Fruit fly (Drosophila melanogaster) whole organism, pupa: Measurements from ENCODE around the gene Nf1.

Source experiments
- CG12605 ChIP-seq: fragments of 200-800 bp; sonication (Bioruptor generic); IDR thresholded peaks from 2 replicates; pipeline ENCODE4 v1.3.6; 2022; ENCODE audit warnings: missing biosample characterization, missing genetic modification characterization
- CG13204 ChIP-seq: fragments of 200-800 bp; sonication (Bioruptor generic); optimal IDR thresholded peaks from 2 replicates; lab custom pipeline; 2018; ENCODE audit warnings: missing biosample characterization, mild to moderate bottlenecking, missing genetic modification characterization, moderate library complexity
- CG17806 ChIP-seq: fragments of 200-800 bp; sonication (Bioruptor generic); optimal IDR thresholded peaks from 2 replicates; lab custom pipeline; 2018; ENCODE audit warnings: missing biosample characterization, mild to moderate bottlenecking, missing genetic modification characterization, moderate library complexity
- CG32121 ChIP-seq: fragments of 200-800 bp; sonication (Bioruptor generic); IDR thresholded peaks from 2 replicates; pipeline ENCODE4 v1.3.6; 2022; ENCODE audit warnings: missing biosample characterization, missing genetic modification characterization
- CG34367 ChIP-seq: fragments of 200-800 bp; sonication (Bioruptor generic); optimal IDR thresholded peaks from 2 replicates; lab custom pipeline; 2018; ENCODE audit warnings: missing biosample characterization, mild to moderate bottlenecking, missing genetic modification characterization
- CG8159 ChIP-seq: fragments of 200-800 bp; sonication (Bioruptor generic); optimal IDR thresholded peaks from 3 replicates; lab custom pipeline; 2018; ENCODE audit warnings: missing biosample characterization, mild to moderate bottlenecking, missing genetic modification characterization, moderate library complexity
- CG9948 ChIP-seq: fragments of 200-800 bp; sonication (Bioruptor generic); optimal IDR thresholded peaks from 2 replicates; lab custom pipeline; 2018; ENCODE audit warnings: missing biosample characterization, mild to moderate bottlenecking, missing genetic modification characterization, moderate library complexity
- D1 ChIP-seq: fragments of 200-800 bp; sonication (Bioruptor generic); optimal IDR thresholded peaks from 2 replicates; lab custom pipeline; 2018; ENCODE audit warnings: missing biosample characterization, mild to moderate bottlenecking, missing genetic modification characterization, moderate library complexity
- EcR ChIP-seq: fragments of 200-800 bp; sonication (Bioruptor generic); optimal IDR thresholded peaks from 3 replicates; lab custom pipeline; 2019; ENCODE audit warnings: missing biosample characterization, missing genetic modification characterization, mild to moderate bottlenecking, moderate library complexity, missing genetic modification reagents
- Ets98B ChIP-seq: fragments of 200-800 bp; sonication (Bioruptor generic); IDR thresholded peaks from 2 replicates; pipeline ENCODE4 v1.3.6; 2022; ENCODE audit warnings: missing biosample characterization, missing genetic modification characterization
- Pif1A ChIP-seq: fragments of 200-800 bp; sonication (Bioruptor generic); optimal IDR thresholded peaks from 3 replicates; lab custom pipeline; 2016; ENCODE audit warnings: missing biosample characterization, missing genetic modification characterization
- Snoo ChIP-seq: fragments of 200-800 bp; sonication (Bioruptor generic); optimal IDR thresholded peaks from 3 replicates; lab custom pipeline; 2017; ENCODE audit warnings: missing biosample characterization, mild to moderate bottlenecking, missing genetic modification characterization, inconsistent platforms
- gl ChIP-seq: fragments of 200-800 bp; sonication (Bioruptor generic); optimal IDR thresholded peaks from 2 replicates; lab custom pipeline; 2018; ENCODE audit warnings: missing biosample characterization, mild to moderate bottlenecking, missing genetic modification characterization
- rn ChIP-seq: fragments of 200-800 bp; sonication (Bioruptor generic); IDR thresholded peaks from 2 replicates; pipeline ENCODE4 v1.3.6; 2022; ENCODE audit warnings: missing biosample characterization, missing genetic modification characterization

dm6 chr3R:26031968-26032610 lies 49.3 kb downstream of the Nf1 start:
- TF ChIP-seq CG17806 (tag; lab: Kevin White, UChicago) (no peak), CG13204 (no peak), EcR (GFP tag; lab: Kevin White, UChicago) (peak; percentile 60), gl (no peak), CG8159 (tag; lab: Kevin White, UChicago) (no peak), CG32121 (no peak), Snoo (tag; lab: Kevin White, UChicago) (no peak), D1 (tag; lab: Kevin White, UChicago) (no peak), CG9948 (no peak), CG34367 (no peak), CG12605 (GFP tag; lab: Robert Waterston, UW) (no peak), Ets98B (GFP tag; lab: Robert Waterston, UW) (no peak), Pif1A (GFP tag; lab: Kevin White, UChicago) (no peak), rn (GFP tag; lab: Robert Waterston, UW) (no peak)
